Fruit fly (Drosophila melanogaster): Measurements from ENCODE around the gene Osi21.

The Osi21 gene

dm6 chr2L:11285606-11286005, at the start of gene Osi21:
Osi21 (minus strand) TSS chr2L:11285706.
- TF ChIP-seq pad (GFP tag; optimal IDR thresholded peaks at IDR 0.05) = no peak
- no peak for TF ChIP-seq Crg-1 (GFP tag; optimal IDR thresholded peaks at IDR 0.05)
- TF ChIP-seq CG7045 (GFP tag; optimal IDR thresholded peaks at IDR 0.05) = no peak

- no peak for TF ChIP-seq Hr96 (GFP tag; optimal IDR thresholded peaks at IDR 0.05)
- no peak for TF ChIP-seq Mnt (GFP tag; optimal IDR thresholded peaks at IDR 0.05)
- no peak for TF ChIP-seq toe (GFP tag; optimal IDR thresholded peaks at IDR 0.05)
- TF ChIP-seq cic (GFP tag; optimal IDR thresholded peaks at IDR 0.05) = no peak
- TF ChIP-seq tj (GFP tag; optimal IDR thresholded peaks at IDR 0.05) = no peak
- no peak for TF ChIP-seq CG33017 (tag; optimal IDR thresholded peaks at IDR 0.05)
- no peak for TF ChIP-seq bab1 (GFP tag; optimal IDR thresholded peaks at IDR 0.05)
Measured at dm6 chr2L:11332978-11333539, 47.6 kb upstream of the Osi21 start.

- TF ChIP-seq cic (GFP tag; optimal IDR thresholded peaks at IDR 0.05) (no peak), cnc (optimal IDR thresholded peaks at IDR 0.05) (no peak), ovo (GFP tag; optimal IDR thresholded peaks at IDR 0.05) (no peak), tj (GFP tag; optimal IDR thresholded peaks at IDR 0.05) (no peak), toe (GFP tag; optimal IDR thresholded peaks at IDR 0.05) (no peak), kay (GFP tag; ENCODE audit: borderline replicate concordance) (no peak), Crg-1 (GFP tag; optimal IDR thresholded peaks at IDR 0.05) (no peak), CG33017 (tag; optimal IDR thresholded peaks at IDR 0.05) (no peak), CG1620 (GFP tag; optimal IDR thresholded peaks at IDR 0.05) (no peak), CG12768 (GFP tag; optimal IDR thresholded peaks at IDR 0.05) (no peak), CG5204 (GFP tag; optimal IDR thresholded peaks at IDR 0.05) (no peak), CG11617 (GFP tag; optimal IDR thresholded peaks at IDR 0.05) (no peak), pad (GFP tag; optimal IDR thresholded peaks at IDR 0.05) (no peak)
Measured at dm6 chr2L:11331668-11332262, 46.3 kb upstream of the Osi21 start.

dm6 chr2L:11328357-11328756, 42.9 kb upstream of the Osi21 start:
- TF ChIP-seq CG33017 (tag; optimal IDR thresholded peaks at IDR 0.05) (no peak), CG7045 (GFP tag; optimal IDR thresholded peaks at IDR 0.05) (no peak), cic (GFP tag; optimal IDR thresholded peaks at IDR 0.05) (no peak), Clk (GFP tag; optimal IDR thresholded peaks at IDR 0.05) (no peak), bab1 (GFP tag; optimal IDR thresholded peaks at IDR 0.05) (no peak), tj (GFP tag; optimal IDR thresholded peaks at IDR 0.05) (no peak), cnc (optimal IDR thresholded peaks at IDR 0.05) (no peak), CG5204 (GFP tag; optimal IDR thresholded peaks at IDR 0.05) (no peak), CG14711 (tag; optimal IDR thresholded peaks at IDR 0.05) (no peak), pad (GFP tag; optimal IDR thresholded peaks at IDR 0.05) (no peak), ovo (GFP tag; optimal IDR thresholded peaks at IDR 0.05) (no peak), Mnt (GFP tag; optimal IDR thresholded peaks at IDR 0.05) (no peak), CG7101 (tag; optimal IDR thresholded peaks at IDR 0.05) (no peak), CG1620 (GFP tag; optimal IDR thresholded peaks at IDR 0.05) (no peak)

- TF ChIP-seq bab1 (GFP tag; optimal IDR thresholded peaks at IDR 0.05) (no peak), CG14711 (tag; optimal IDR thresholded peaks at IDR 0.05) (no peak), cnc (optimal IDR thresholded peaks at IDR 0.05) (no peak), CG7101 (tag; optimal IDR thresholded peaks at IDR 0.05) (no peak), cic (GFP tag; optimal IDR thresholded peaks at IDR 0.05) (no peak), Clk (GFP tag; optimal IDR thresholded peaks at IDR 0.05) (no peak), CG12768 (GFP tag; optimal IDR thresholded peaks at IDR 0.05) (no peak), CG1620 (GFP tag; optimal IDR thresholded peaks at IDR 0.05) (no peak), Mnt (GFP tag; optimal IDR thresholded peaks at IDR 0.05) (no peak), kay (GFP tag; ENCODE audit: borderline replicate concordance) (no peak), CG7045 (GFP tag; optimal IDR thresholded peaks at IDR 0.05) (no peak), CG33017 (tag; optimal IDR thresholded peaks at IDR 0.05) (no peak), tj (GFP tag; optimal IDR thresholded peaks at IDR 0.05) (no peak), CG11617 (GFP tag; optimal IDR thresholded peaks at IDR 0.05) (no peak)
Measured at dm6 chr2L:11326373-11326772, 40.9 kb upstream of the Osi21 start.

- TF ChIP-seq pad (GFP tag; optimal IDR thresholded peaks at IDR 0.05) (no peak), ovo (GFP tag; optimal IDR thresholded peaks at IDR 0.05) (no peak), CG11617 (GFP tag; optimal IDR thresholded peaks at IDR 0.05) (no peak), Hr96 (GFP tag; optimal IDR thresholded peaks at IDR 0.05) (no peak), toe (GFP tag; optimal IDR thresholded peaks at IDR 0.05) (no peak)
Measured at dm6 chr2L:11323917-11324316, 38.4 kb upstream of the Osi21 start.

- TF ChIP-seq CG7101 (tag; optimal IDR thresholded peaks at IDR 0.05) (no peak), CG14711 (tag; optimal IDR thresholded peaks at IDR 0.05) (no peak), CG5204 (GFP tag; optimal IDR thresholded peaks at IDR 0.05) (no peak), CG11617 (GFP tag; optimal IDR thresholded peaks at IDR 0.05) (no peak), pad (GFP tag; optimal IDR thresholded peaks at IDR 0.05) (no peak), Crg-1 (GFP tag; optimal IDR thresholded peaks at IDR 0.05) (no peak), CG12768 (GFP tag; optimal IDR thresholded peaks at IDR 0.05) (no peak), Clk (GFP tag; optimal IDR thresholded peaks at IDR 0.05) (no peak), toe (GFP tag; optimal IDR thresholded peaks at IDR 0.05) (no peak), Mnt (GFP tag; optimal IDR thresholded peaks at IDR 0.05) (no peak), CG33017 (tag; optimal IDR thresholded peaks at IDR 0.05) (no peak), cnc (optimal IDR thresholded peaks at IDR 0.05) (no peak), Hr96 (GFP tag; optimal IDR thresholded peaks at IDR 0.05) (no peak)
Measured at dm6 chr2L:11322800-11323199, 37.3 kb upstream of the Osi21 start.

Measured in whole organism, adult.